3 worm cellular contexts compared by ENCODE assay signal in the genomic region with DNA sequence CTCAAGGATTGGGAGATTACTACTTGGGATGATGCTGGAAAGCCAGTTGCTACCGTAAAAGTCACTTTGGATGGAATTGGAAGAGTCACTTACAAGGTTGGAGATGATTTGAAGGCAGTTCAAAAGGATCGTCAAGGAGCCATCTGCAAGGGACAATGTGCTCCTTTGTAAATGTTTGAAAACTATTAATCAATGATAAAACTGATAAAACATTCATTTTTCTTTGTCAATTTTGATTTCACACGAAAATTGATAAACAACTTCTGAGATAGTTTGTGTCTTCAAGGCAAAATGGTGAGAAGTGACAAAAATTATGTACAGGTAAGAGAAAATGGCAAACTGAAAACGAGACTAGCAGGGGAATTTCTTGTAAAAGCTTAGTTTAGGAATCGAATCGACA.
TF ChIP-seq lines count a peak whose summit lies in the region.

No protein-coding gene starts in this region.

TF ChIP-seq in whole organism, L1 larva, 84 proteins besides CTCF, POLR2A, EP300 and RAD21:
- TF ChIP-seq lin-35 (GFP tag; optimal IDR thresholded peaks at IDR 0.05; lab: Kevin White, UChicago) (no peak), elt-2 (tag; optimal IDR thresholded peaks at IDR 0.05; lab: Kevin White, UChicago) (peak; percentile 15), tlp-1 (tag; optimal IDR thresholded peaks at IDR 0.05; lab: Kevin White, UChicago) (no peak), nhr-237 (tag; optimal IDR thresholded peaks at IDR 0.05; lab: Kevin White, UChicago) (no peak), efl-1 (optimal IDR thresholded peaks at IDR 0.05; lab: Kevin White, UChicago) (no peak), efl-1 (GFP tag; optimal IDR thresholded peaks at IDR 0.05 in 1 of 2; lab: Kevin White, UChicago) (peak in 1 of 2 experiments; percentile 91), sox-4 (tag; optimal IDR thresholded peaks at IDR 0.05; lab: Kevin White, UChicago) (no peak), ceh-88 (GFP tag; IDR thresholded peaks at IDR 0.05; lab: Robert Waterston, UW) (no peak), tbx-2 (tag; optimal IDR thresholded peaks at IDR 0.05; lab: Kevin White, UChicago) (no peak), dsc-1 (tag; optimal IDR thresholded peaks at IDR 0.05; lab: Kevin White, UChicago) (no peak)

TF ChIP-seq in whole organism, L3 larva, 47 proteins besides CTCF, POLR2A, EP300 and RAD21:
- TF ChIP-seq zag-1 (tag; optimal IDR thresholded peaks at IDR 0.05; lab: Kevin White, UChicago), result no peak
- peak; percentile 18 for TF ChIP-seq ama-1 (optimal IDR thresholded peaks at IDR 0.05; lab: Kevin White, UChicago)
- TF ChIP-seq elt-2 (tag; optimal IDR thresholded peaks at IDR 0.05; lab: Kevin White, UChicago), result peak; percentile 4

TF ChIP-seq in whole organism, L4 larva, 104 proteins besides CTCF, POLR2A, EP300 and RAD21:
- no peak for TF ChIP-seq zag-1 (tag; optimal IDR thresholded peaks at IDR 0.05; lab: Kevin White, UChicago)
- TF ChIP-seq zfp-3 (GFP tag; conservative IDR thresholded peaks at IDR 0.05; lab: Robert Waterston, UW), result no peak
- no peak for TF ChIP-seq lin-29 (GFP tag; IDR thresholded peaks at IDR 0.05; lab: Robert Waterston, UW)
- no peak for TF ChIP-seq unc-130 (GFP tag; optimal IDR thresholded peaks at IDR 0.05; lab: Kevin White, UChicago)
- TF ChIP-seq F44E2.7 (GFP tag; IDR thresholded peaks at IDR 0.05; lab: Robert Waterston, UW), result no peak
- no peak for TF ChIP-seq daf-16 (GFP tag; optimal IDR thresholded peaks at IDR 0.05; lab: Kevin White, UChicago)
- peak; percentile 62 for TF ChIP-seq daf-16 (tag; optimal IDR thresholded peaks at IDR 0.05; lab: Kevin White, UChicago)
- TF ChIP-seq pqm-1 (tag; optimal IDR thresholded peaks at IDR 0.05; lab: Kevin White, UChicago), result no peak
- TF ChIP-seq ztf-7 (tag; optimal IDR thresholded peaks at IDR 0.05; lab: Kevin White, UChicago), result no peak
- peak; percentile 49 for TF ChIP-seq ama-1 (optimal IDR thresholded peaks at IDR 0.05; lab: Kevin White, UChicago)
- TF ChIP-seq zfp-2 (tag; optimal IDR thresholded peaks at IDR 0.05; lab: Kevin White, UChicago), result no peak
- no peak for TF ChIP-seq ceh-32 (tag; optimal IDR thresholded peaks at IDR 0.05; lab: Kevin White, UChicago; ENCODE audit: poor library complexity)
- no peak for TF ChIP-seq daf-12 (tag; optimal IDR thresholded peaks at IDR 0.05; lab: Kevin White, UChicago)
- no peak for TF ChIP-seq Y105C5A.15 (GFP tag; IDR thresholded peaks at IDR 0.05; lab: Robert Waterston, UW)
TF ChIP-seq in whole organism, L4 larva: peak in this region for 2.
